Worm (Caenorhabditis elegans) whole organism, early embryonic: ENCODE results near the gene F42G4.7.

ENCODE experiments used
- ama-1 ChIP-seq: fragments of 150-350 bp; optimal IDR thresholded peaks from 2 replicates; lab custom pipeline; 2014
- scrt-1 ChIP-seq: fragments of 200-800 bp; sonication (Bioruptor generic); IDR thresholded peaks from 2 replicates; pipeline ENCODE4 v1.3.6; 2022; ENCODE audit warnings: missing genetic modification characterization, missing compliant biosample characterization

DNA sequence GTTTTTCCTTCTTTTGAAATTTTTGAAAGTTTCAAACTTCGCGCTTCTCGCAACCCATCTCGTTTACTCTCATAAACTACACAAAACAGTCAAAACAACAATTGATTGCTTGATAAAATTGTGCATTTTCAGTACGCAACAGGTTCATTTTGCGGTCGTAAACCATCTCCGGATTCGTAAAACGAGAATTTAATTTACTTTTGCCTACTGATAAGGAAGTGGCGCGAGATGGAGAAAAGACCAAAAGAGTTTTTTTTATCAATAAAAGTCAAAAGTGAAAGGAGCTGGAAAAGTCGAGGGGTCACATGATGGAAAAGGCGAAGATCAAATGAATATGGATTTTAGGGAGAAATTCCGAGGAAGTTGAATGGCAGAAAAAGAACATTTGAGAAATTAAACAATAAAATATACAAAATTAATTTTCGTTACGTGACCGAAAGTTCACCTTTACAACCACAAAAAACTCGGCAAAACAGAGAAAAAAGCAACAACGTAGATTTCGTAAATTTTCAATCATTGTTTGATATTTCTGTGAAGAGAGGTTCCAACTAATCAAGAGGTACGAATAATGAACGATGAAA lies 31.8 kb upstream of the F42G4.7 start, which contains the start of gene F42G4.6:
- TF ChIP-seq ama-1 (lab: Kevin White, UChicago) (no peak), scrt-1 (GFP tag; lab: Robert Waterston, UW) (no peak)
